Fruit fly (Drosophila melanogaster) S2 (cell line): ENCODE results near the gene HisRS.

ENCODE experiments used
- CG8478 ChIP-seq: fragments of >200 bp; optimal IDR thresholded peaks from 2 replicates; lab custom pipeline; 2018
- CTCF ChIP-seq, 2 experiments: fragments of >200 bp; optimal IDR thresholded peaks; 2 replicates each; lab custom pipeline; 2018

- TF ChIP-seq CTCF (optimal IDR thresholded peaks at IDR 0.05; lab: Kevin White, UChicago), result no peak
- no peak for TF ChIP-seq CG8478
These were observed 32.5 kb downstream of the HisRS start for dm6 chrX:18547707-18548106.
